Worm (Caenorhabditis elegans) whole organism, late embryonic: ENCODE measurements around the gene C27B7.9.

Source experiments
- ceh-6 ChIP-seq: fragments of 200-800 bp; sonication (Bioruptor generic); optimal IDR thresholded peaks from 2 replicates; lab custom pipeline; 2018; ENCODE audit warnings: mild to moderate bottlenecking, missing genetic modification characterization, missing compliant biosample characterization
- fkh-10 ChIP-seq: fragments of 150-350 bp; optimal IDR thresholded peaks from 2 replicates; lab custom pipeline; 2014; ENCODE audit warnings: missing biosample characterization, missing genetic modification reagents, missing genetic modification characterization
- rnt-1 ChIP-seq: sonication (generic microtip); optimal IDR thresholded peaks from 2 replicates; lab custom pipeline; 2016; ENCODE audit warnings: missing genetic modification characterization, missing compliant biosample characterization

ce11 chrIV:8914187-8914586 is 1.7 kb downstream of the C27B7.9 start:
- no peak for TF ChIP-seq ceh-6 (GFP tag; lab: Kevin White, UChicago)
- TF ChIP-seq fkh-10: no peak
- TF ChIP-seq rnt-1: no peak
